Worm (Caenorhabditis elegans): ENCODE data around the gene col-143.

Gene col-143

DNA sequence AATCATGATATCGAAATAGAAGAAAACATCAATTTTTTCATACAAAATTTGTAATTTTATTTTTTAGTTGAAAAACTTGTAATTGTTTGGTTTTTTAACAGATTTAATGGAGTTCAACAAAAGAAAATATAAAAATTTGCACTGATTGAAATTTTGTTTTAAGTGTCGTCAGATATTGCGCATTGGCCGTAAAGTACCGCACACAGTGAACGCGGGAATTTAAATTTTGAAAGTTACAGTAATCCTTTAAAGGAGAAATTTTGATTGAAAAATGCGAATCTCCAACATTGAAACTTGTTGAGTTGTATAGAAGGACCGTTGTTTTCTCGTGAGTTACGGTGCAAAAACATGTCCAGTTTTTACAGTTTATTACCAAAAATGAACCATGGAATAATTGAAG is 42.5 kb upstream of the col-143 start:
- TF ChIP-seq pha-4 (GFP tag; IDR thresholded peaks at IDR 0.05) (no peak), pha-4 (tag; optimal IDR thresholded peaks at IDR 0.05) (no peak), nhr-76 (tag; optimal IDR thresholded peaks at IDR 0.05) (no peak), aha-1 (tag) (no peak), lsy-2 (tag; optimal IDR thresholded peaks at IDR 0.05) (peak in 1 of 2 experiments; percentile 8), madf-5 (GFP tag; IDR thresholded peaks at IDR 0.05) (no peak)

DNA sequence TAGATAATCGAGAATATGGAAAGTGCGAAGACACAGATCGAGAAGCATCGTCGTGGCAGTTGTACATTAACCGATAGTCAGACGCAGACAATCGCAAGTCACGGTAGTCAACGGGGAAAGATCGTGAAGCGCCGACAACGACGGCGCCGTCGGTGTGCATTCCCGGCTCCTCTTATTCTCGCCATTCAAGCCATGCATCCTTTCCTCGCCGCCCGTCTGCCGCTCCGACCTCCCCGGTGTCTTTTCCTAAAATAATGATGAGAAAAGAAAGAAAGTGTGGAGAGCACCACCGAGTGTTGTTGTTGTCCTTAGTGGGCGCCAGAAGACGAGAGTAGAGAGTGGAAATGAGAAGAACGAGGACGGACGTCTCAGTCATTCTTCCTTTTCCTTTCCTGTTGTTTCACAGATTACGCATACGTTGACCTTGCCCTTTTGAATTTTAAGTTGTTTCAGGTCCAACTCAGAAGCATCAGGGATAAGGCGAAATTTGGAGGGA is 41.6 kb upstream of the col-143 start, which contains the start of gene ZC404.1:
Gene ZC404.1, plus strand, starts transcription at position 446 of the 496 bp plus-strand sequence.
- TF ChIP-seq nhr-77 (tag; optimal IDR thresholded peaks at IDR 0.05) (no peak), egl-43 (GFP tag; IDR thresholded peaks at IDR 0.05) (no peak), T20F7.1 (GFP tag; optimal IDR thresholded peaks at IDR 0.05) (no peak), aly-2 (tag; optimal IDR thresholded peaks at IDR 0.05) (no peak), php-3 (GFP tag; IDR thresholded peaks at IDR 0.05) (no peak), mdl-1 (tag; optimal IDR thresholded peaks at IDR 0.05) (no peak), lin-15B (tag; optimal IDR thresholded peaks at IDR 0.05) (no peak), Y5F2A.4 (GFP tag; optimal IDR thresholded peaks at IDR 0.05) (no peak), ctbp-1 (GFP tag; IDR thresholded peaks at IDR 0.05) (no peak), rbr-2 (tag; optimal IDR thresholded peaks at IDR 0.05) (peak; percentile 21), unc-130 (GFP tag; optimal IDR thresholded peaks at IDR 0.05) (no peak), tag-97 (GFP tag; IDR thresholded peaks at IDR 0.05) (no peak), unc-62 (GFP tag; optimal IDR thresholded peaks at IDR 0.05 in 1 of 2) (no peak), unc-62 (tag; optimal IDR thresholded peaks at IDR 0.05) (no peak), mes-2 (tag; optimal IDR thresholded peaks at IDR 0.05; ENCODE audit: poor library complexity, severe bottlenecking) (peak; percentile 28), mxl-3 (GFP tag; optimal IDR thresholded peaks at IDR 0.05) (no peak), hmg-1.1 (GFP tag; IDR thresholded peaks at IDR 0.05) (0 out of 2 replicates have a peak, but pooled peaks have one; percentile 11), pqm-1 (tag; optimal IDR thresholded peaks at IDR 0.05) (no peak), hlh-11 (tag; optimal IDR thresholded peaks at IDR 0.05) (no peak), ceh-62 (tag; optimal IDR thresholded peaks at IDR 0.05) (no peak), ztf-11 (tag; optimal IDR thresholded peaks at IDR 0.05) (no peak), set-16 (GFP tag; IDR thresholded peaks at IDR 0.05) (peak; percentile 62), mep-1 (tag; optimal IDR thresholded peaks at IDR 0.05) (no peak), dve-1 (tag; optimal IDR thresholded peaks at IDR 0.05; ENCODE audit: insufficient read depth) (no peak), spr-1 (tag; optimal IDR thresholded peaks at IDR 0.05) (no peak)

- TF ChIP-seq zip-11 (GFP tag; IDR thresholded peaks at IDR 0.05) (no peak), zfp-3 (GFP tag; conservative IDR thresholded peaks at IDR 0.05) (no peak), hlh-30 (tag; optimal IDR thresholded peaks at IDR 0.05; ENCODE audit: insufficient read depth) (no peak), rbr-2 (tag; optimal IDR thresholded peaks at IDR 0.05) (no peak), aha-1 (tag) (no peak), dmd-9 (GFP tag; IDR thresholded peaks at IDR 0.05) (no peak)
Observed at ce11 chrV:6796264-6796663, 39.2 kb upstream of the col-143 start.

- no peak for TF ChIP-seq vab-7 (GFP tag; IDR thresholded peaks at IDR 0.05)
- TF ChIP-seq zag-1 (tag; optimal IDR thresholded peaks at IDR 0.05) = no peak
- TF ChIP-seq T26A8.4 (GFP tag; IDR thresholded peaks at IDR 0.05) = no peak
- TF ChIP-seq pqm-1 (tag; optimal IDR thresholded peaks at IDR 0.05) = no peak
- no peak for TF ChIP-seq ceh-62 (tag; optimal IDR thresholded peaks at IDR 0.05)
- no peak for TF ChIP-seq ceh-28 (tag; optimal IDR thresholded peaks at IDR 0.05)
- TF ChIP-seq nhr-25 (tag; optimal IDR thresholded peaks at IDR 0.05; ENCODE audit: borderline replicate concordance, insufficient read depth) = no peak
- no peak for TF ChIP-seq madf-9 (GFP tag; conservative IDR thresholded peaks at IDR 0.05)
- no peak for TF ChIP-seq dmd-8 (GFP tag; IDR thresholded peaks at IDR 0.05)
- TF ChIP-seq hlh-11 (tag; optimal IDR thresholded peaks at IDR 0.05) = no peak
- TF ChIP-seq F44E2.7 (GFP tag; IDR thresholded peaks at IDR 0.05) = no peak
- TF ChIP-seq fos-1 (tag; optimal IDR thresholded peaks at IDR 0.05) = no peak
- peak; percentile 0 for TF ChIP-seq hlh-30 (tag; optimal IDR thresholded peaks at IDR 0.05; ENCODE audit: insufficient read depth)
- no peak for TF ChIP-seq spr-1 (tag; optimal IDR thresholded peaks at IDR 0.05)
- no peak for TF ChIP-seq nhr-10 (tag; optimal IDR thresholded peaks at IDR 0.05)
- TF ChIP-seq mdl-1 (tag; optimal IDR thresholded peaks at IDR 0.05) = peak in 1 of 2 experiments; percentile 50
- TF ChIP-seq zip-11 (GFP tag; IDR thresholded peaks at IDR 0.05) = no peak
- no peak for TF ChIP-seq zfp-2 (tag; optimal IDR thresholded peaks at IDR 0.05)
- TF ChIP-seq mxl-2 (GFP tag; conservative IDR thresholded peaks at IDR 0.05) = no peak
- no peak for TF ChIP-seq mdt-29 (GFP tag; IDR thresholded peaks at IDR 0.05)
Observed at ce11 chrV:6796894-6797293, 38.5 kb upstream of the col-143 start.
